Worm (Caenorhabditis elegans) whole organism, L1 larva: ENCODE measurements around the gene sknr-1.

Source experiments
- C04F5.9 ChIP-seq: sonication (generic microtip); optimal IDR thresholded peaks from 2 replicates; lab custom pipeline; 2016; ENCODE audit warnings: missing genetic modification characterization, missing compliant biosample characterization
- alr-1 ChIP-seq: fragments of 200-800 bp; sonication (Bioruptor generic); optimal IDR thresholded peaks from 2 replicates; lab custom pipeline; 2018; ENCODE audit warnings: borderline replicate concordance, mild to moderate bottlenecking, missing genetic modification characterization, missing compliant biosample characterization
- aly-2 ChIP-seq: fragments of 150-350 bp; optimal IDR thresholded peaks from 2 replicates; lab custom pipeline; 2014; ENCODE audit warnings: missing biosample characterization, missing genetic modification characterization
- blmp-1 ChIP-seq: fragments of 150-350 bp; optimal IDR thresholded peaks from 2 replicates; lab custom pipeline; 2014; ENCODE audit warnings: missing biosample characterization, missing genetic modification characterization
- ceh-88 ChIP-seq: fragments of 200-800 bp; sonication (Bioruptor generic); IDR thresholded peaks from 2 replicates; pipeline ENCODE4 v1.3.6; 2022; ENCODE audit warnings: missing genetic modification characterization, missing compliant biosample characterization
- ceh-90 ChIP-seq: sonication (generic microtip); optimal IDR thresholded peaks from 2 replicates; lab custom pipeline; 2016; ENCODE audit warnings: missing genetic modification characterization, missing compliant biosample characterization
- ces-1 ChIP-seq: fragments of 150-350 bp; optimal IDR thresholded peaks from 2 replicates; lab custom pipeline; 2014; ENCODE audit warnings: missing biosample characterization, missing genetic modification reagents, missing genetic modification characterization
- dpl-1 ChIP-seq, 3 experiments: fragments of 150-350 bp in 2 of 3; sonication (generic microtip) in 1 of 3; optimal IDR thresholded peaks; 2 replicates each; lab custom pipeline; 2014 to 2017; ENCODE audit warnings: missing biosample characterization in 3 of 3, missing genetic modification characterization in 3 of 3, missing genetic modification reagents in 3 of 3
- efl-3 ChIP-seq: fragments of 200-800 bp; sonication (Bioruptor generic); optimal IDR thresholded peaks from 2 replicates; lab custom pipeline; 2018; ENCODE audit warnings: mild to moderate bottlenecking, missing genetic modification characterization, missing compliant biosample characterization
- egl-27 ChIP-seq, 2 experiments: fragments of 150-350 bp in 1 of 2; sonication (generic microtip); optimal IDR thresholded peaks; 3 replicates each; lab custom pipeline; 2017 to 2018; ENCODE audit warnings: missing biosample characterization in 2 of 2, missing genetic modification characterization in 2 of 2, missing genetic modification reagents in 2 of 2
- elt-2 ChIP-seq: sonication (generic microtip); optimal IDR thresholded peaks from 2 replicates; lab custom pipeline; 2016; ENCODE audit warnings: missing genetic modification characterization, mild to moderate bottlenecking, inconsistent platforms, missing compliant biosample characterization, missing genetic modification reagents
- fkh-4 ChIP-seq: sonication (generic microtip); optimal IDR thresholded peaks from 2 replicates; lab custom pipeline; 2016; ENCODE audit warnings: missing compliant biosample characterization, missing genetic modification characterization, borderline replicate concordance
- fos-1 ChIP-seq: fragments of 150-350 bp; optimal IDR thresholded peaks from 2 replicates; lab custom pipeline; 2014; ENCODE audit warnings: missing biosample characterization, missing genetic modification characterization
- grh-1 ChIP-seq: fragments of 200-800 bp; sonication (Bioruptor generic); IDR thresholded peaks from 2 replicates; pipeline ENCODE4 v1.3.6; 2022; ENCODE audit warnings: missing genetic modification reagents, missing genetic modification characterization, missing compliant biosample characterization
- hlh-17 ChIP-seq: fragments of 200-800 bp; sonication (Bioruptor generic); optimal IDR thresholded peaks from 2 replicates; lab custom pipeline; 2018; ENCODE audit warnings: missing genetic modification characterization, mild to moderate bottlenecking, missing compliant biosample characterization, moderate library complexity, borderline replicate concordance
- hlh-4 ChIP-seq: sonication (generic microtip); optimal IDR thresholded peaks from 2 replicates; lab custom pipeline; 2016; ENCODE audit warnings: mild to moderate bottlenecking, missing genetic modification characterization, missing compliant biosample characterization
- hpl-2 ChIP-seq: fragments of 150-350 bp; optimal IDR thresholded peaks from 2 replicates; lab custom pipeline; 2014; ENCODE audit warnings: missing biosample characterization, missing genetic modification reagents, missing genetic modification characterization
- isw-1 ChIP-seq: fragments of 200-800 bp; sonication (Bioruptor generic); IDR thresholded peaks from 2 replicates; pipeline ENCODE4 v1.3.6; 2022; ENCODE audit warnings: missing genetic modification characterization, missing compliant biosample characterization
- jun-1 ChIP-seq: fragments of 150-350 bp; optimal IDR thresholded peaks from 2 replicates; lab custom pipeline; 2014; ENCODE audit warnings: missing biosample characterization, missing genetic modification reagents, missing genetic modification characterization
- lin-14 ChIP-seq: fragments of 200-800 bp; sonication (Bioruptor generic); optimal IDR thresholded peaks from 2 replicates; lab custom pipeline; 2018; ENCODE audit warnings: mild to moderate bottlenecking, missing genetic modification characterization, moderate library complexity, missing compliant biosample characterization
- mab-9 ChIP-seq: fragments of 200-800 bp; sonication (Bioruptor generic); IDR thresholded peaks from 2 replicates; pipeline ENCODE4 v1.3.6; 2022; ENCODE audit warnings: missing genetic modification reagents, missing genetic modification characterization, missing compliant biosample characterization
- mef-2 ChIP-seq: fragments of 150-350 bp; optimal IDR thresholded peaks from 2 replicates; lab custom pipeline; 2014; ENCODE audit warnings: missing biosample characterization, missing genetic modification characterization
- mep-1 ChIP-seq: fragments of 150-350 bp; optimal IDR thresholded peaks from 2 replicates; lab custom pipeline; 2014; ENCODE audit warnings: missing biosample characterization, missing genetic modification characterization
- nhr-19 ChIP-seq: fragments of 200-800 bp; sonication (Bioruptor generic); conservative IDR thresholded peaks from 2 replicates; pipeline ENCODE4 v1.3.6; 2022; ENCODE audit warnings: missing genetic modification characterization, missing compliant biosample characterization
- nhr-20 ChIP-seq: sonication (generic microtip); optimal IDR thresholded peaks from 2 replicates; lab custom pipeline; 2016; ENCODE audit warnings: mild to moderate bottlenecking, missing genetic modification characterization, missing compliant biosample characterization
- nhr-237 ChIP-seq: fragments of 150-350 bp; optimal IDR thresholded peaks from 2 replicates; lab custom pipeline; 2014; ENCODE audit warnings: missing biosample characterization, missing genetic modification characterization
- nhr-28 ChIP-seq: fragments of 150-350 bp; optimal IDR thresholded peaks from 2 replicates; lab custom pipeline; 2014; ENCODE audit warnings: missing biosample characterization, missing genetic modification characterization
- nhr-47 ChIP-seq: sonication (generic microtip); optimal IDR thresholded peaks from 2 replicates; lab custom pipeline; 2016; ENCODE audit warnings: mild to moderate bottlenecking, missing genetic modification characterization, moderate library complexity, missing compliant biosample characterization
- nhr-76 ChIP-seq: sonication (generic microtip); optimal IDR thresholded peaks from 2 replicates; lab custom pipeline; 2017; ENCODE audit warnings: missing biosample characterization, missing genetic modification characterization
- nhr-85 ChIP-seq: sonication (generic microtip); peaks from one replicate; lab custom pipeline; 2016; ENCODE audit warnings: missing genetic modification characterization, inconsistent platforms, missing compliant biosample characterization
- rnt-1 ChIP-seq: sonication (generic microtip); optimal IDR thresholded peaks from 2 replicates; lab custom pipeline; 2016; ENCODE audit warnings: mild to moderate bottlenecking, missing genetic modification characterization, moderate library complexity, missing compliant biosample characterization
- sptf-1 ChIP-seq: fragments of 150-350 bp; optimal IDR thresholded peaks from 2 replicates; lab custom pipeline; 2014; ENCODE audit warnings: missing biosample characterization, missing genetic modification characterization
- sup-37 ChIP-seq: fragments of 200-800 bp; sonication (Bioruptor generic); optimal IDR thresholded peaks from 2 replicates; lab custom pipeline; 2018; ENCODE audit warnings: mild to moderate bottlenecking, missing genetic modification characterization, missing compliant biosample characterization
- tbx-2 ChIP-seq: sonication (generic microtip); optimal IDR thresholded peaks from 2 replicates; lab custom pipeline; 2016; ENCODE audit warnings: missing genetic modification characterization, missing compliant biosample characterization
- unc-98 ChIP-seq: fragments of 200-800 bp; sonication (Bioruptor generic); IDR thresholded peaks from 2 replicates; pipeline ENCODE4 v1.3.6; 2022; ENCODE audit warnings: missing genetic modification characterization, missing compliant biosample characterization
- ztf-4 ChIP-seq: fragments of 150-350 bp; optimal IDR thresholded peaks from 2 replicates; lab custom pipeline; 2014; ENCODE audit warnings: missing biosample characterization, missing genetic modification characterization

The sknr-1 gene

ce11 chrV:2580598-2580997, 44.7 kb downstream of the sknr-1 start, which contains the start of gene C29G2.3:
Gene C29G2.3 (plus strand): TSS chrV:2580898.
- TF ChIP-seq blmp-1, result no peak
- no peak for TF ChIP-seq alr-1 (tag; lab: Kevin White, UChicago)
- no peak for TF ChIP-seq sup-37 (GFP tag; lab: Kevin White, UChicago)
- TF ChIP-seq, all 84 proteins: peak for 0

ce11 chrV:2577603-2578002, 47.7 kb downstream of the sknr-1 start, which contains the start of gene srt-4:
Gene srt-4 (plus strand): TSS chrV:2577903.
- TF ChIP-seq ces-1 (no peak), jun-1 (tag; lab: Kevin White, UChicago) (no peak), nhr-19 (GFP tag; lab: Robert Waterston, UW) (no peak), nhr-20 (tag; lab: Kevin White, UChicago) (no peak), fos-1 (tag; lab: Kevin White, UChicago) (no peak), sup-37 (GFP tag; lab: Kevin White, UChicago) (no peak), grh-1 (GFP tag; lab: Robert Waterston, UW) (no peak), ceh-90 (no peak)

ce11 chrV:2575716-2576115, 49.5 kb downstream of the sknr-1 start:
- TF ChIP-seq sptf-1 (tag; lab: Kevin White, UChicago) (no peak), mep-1 (tag; lab: Kevin White, UChicago) (no peak), ceh-88 (GFP tag; lab: Robert Waterston, UW) (no peak), ceh-90 (no peak), mef-2 (tag; lab: Kevin White, UChicago) (no peak), jun-1 (tag; lab: Kevin White, UChicago) (no peak), lin-14 (GFP tag; lab: Kevin White, UChicago) (no peak), hlh-4 (tag; lab: Kevin White, UChicago) (no peak), nhr-28 (tag; lab: Kevin White, UChicago) (no peak), nhr-85 (no peak)
- TF ChIP-seq, all 84 proteins: peak for 0

- TF ChIP-seq tbx-2, result no peak
- TF ChIP-seq fkh-4 (tag; lab: Kevin White, UChicago), result no peak
- TF ChIP-seq rnt-1 (tag; lab: Kevin White, UChicago), result no peak
- no peak for TF ChIP-seq dpl-1 (GFP tag; optimal IDR thresholded peaks at IDR 0.05; lab: Kevin White, UChicago)
- no peak for TF ChIP-seq isw-1 (GFP tag; lab: Robert Waterston, UW)
- TF ChIP-seq unc-98 (GFP tag; lab: Robert Waterston, UW), result no peak
- TF ChIP-seq hlh-17 (GFP tag; lab: Kevin White, UChicago), result no peak
- TF ChIP-seq ztf-4 (tag; lab: Kevin White, UChicago), result no peak
- TF ChIP-seq nhr-47 (tag; lab: Kevin White, UChicago), result no peak
- TF ChIP-seq aly-2, result no peak
- no peak for TF ChIP-seq hlh-4 (tag; lab: Kevin White, UChicago)
- no peak for TF ChIP-seq nhr-76 (tag; lab: Kevin White, UChicago)
- TF ChIP-seq egl-27 (tag; optimal IDR thresholded peaks at IDR 0.05; lab: Kevin White, UChicago), result no peak
- TF ChIP-seq elt-2 (tag; lab: Kevin White, UChicago), result no peak
- TF ChIP-seq nhr-237, result no peak
- no peak for TF ChIP-seq efl-3 (GFP tag; lab: Kevin White, UChicago)
- no peak for TF ChIP-seq grh-1 (GFP tag; lab: Robert Waterston, UW)
- no peak for TF ChIP-seq hpl-2
- no peak for TF ChIP-seq C04F5.9 (tag; lab: Kevin White, UChicago)
- TF ChIP-seq mab-9, result no peak
- TF ChIP-seq, all 84 proteins: peak for 0
Measured at ce11 chrV:2573881-2574280, 51.4 kb downstream of the sknr-1 start, which contains the start of gene nhr-290. Gene nhr-290 (plus strand): TSS chrV:2574181.
